Worm (Caenorhabditis elegans): ENCODE measurements around the gene pde-12.
A peak's percentile ranks its signal among the peaks of the same experiment; 100 is the strongest.

- TF ChIP-seq nhr-28 (tag; optimal IDR thresholded peaks at IDR 0.05) (no peak), snpc-4 (tag; optimal IDR thresholded peaks at IDR 0.05) (no peak), nhr-76 (tag; optimal IDR thresholded peaks at IDR 0.05) (no peak), unc-62 (GFP tag; optimal IDR thresholded peaks at IDR 0.05) (peak; percentile 80), sptf-1 (tag; optimal IDR thresholded peaks at IDR 0.05) (no peak), mls-2 (tag; optimal IDR thresholded peaks at IDR 0.05) (no peak)
Observed at ce11 chrIII:10816800-10817418, 27.9 kb downstream of the pde-12 start, which contains the start of gene sca-1.

All from whole organism, mixed stage, embryonic.